Worm (Caenorhabditis elegans) whole organism, L1 larva: ENCODE data around the gene F10C2.5.

ENCODE experiments used
- C16A3.4 ChIP-seq: fragments of 150-350 bp; optimal IDR thresholded peaks from 2 replicates; lab custom pipeline; 2014; ENCODE audit warnings: missing biosample characterization, missing genetic modification characterization
- C34B4.2 ChIP-seq: sonication (generic microtip); optimal IDR thresholded peaks from 2 replicates; lab custom pipeline; 2017; ENCODE audit warnings: mild to moderate bottlenecking, missing genetic modification characterization, missing compliant biosample characterization
- blmp-1 ChIP-seq: fragments of 150-350 bp; optimal IDR thresholded peaks from 2 replicates; lab custom pipeline; 2014; ENCODE audit warnings: missing biosample characterization, missing genetic modification characterization
- ceh-63 ChIP-seq: fragments of 200-800 bp; sonication (Bioruptor generic); optimal IDR thresholded peaks from 2 replicates; lab custom pipeline; 2018; ENCODE audit warnings: mild to moderate bottlenecking, missing genetic modification characterization, missing compliant biosample characterization
- ceh-88 ChIP-seq: fragments of 200-800 bp; sonication (Bioruptor generic); IDR thresholded peaks from 2 replicates; pipeline ENCODE4 v1.3.6; 2022; ENCODE audit warnings: missing genetic modification characterization, missing compliant biosample characterization
- ces-1 ChIP-seq: fragments of 150-350 bp; optimal IDR thresholded peaks from 2 replicates; lab custom pipeline; 2014; ENCODE audit warnings: missing biosample characterization, missing genetic modification reagents, missing genetic modification characterization
- dpl-1 ChIP-seq, 3 experiments: fragments of 150-350 bp in 2 of 3; sonication (generic microtip) in 1 of 3; optimal IDR thresholded peaks; 2 replicates each; lab custom pipeline; 2014 to 2017; ENCODE audit warnings: missing biosample characterization in 3 of 3, missing genetic modification characterization in 3 of 3, missing genetic modification reagents in 3 of 3
- efl-1 ChIP-seq, 4 experiments: fragments of 150-350 bp; optimal IDR thresholded peaks in 3 of 4; peaks in 1 of 4; 1 replicate in 1 of 4; 2 replicates in 3 of 4; lab custom pipeline; 2014; ENCODE audit warnings: missing biosample characterization in 2 of 4, missing genetic modification characterization in 2 of 4, missing genetic modification reagents in 2 of 4
- elt-2 ChIP-seq: sonication (generic microtip); optimal IDR thresholded peaks from 2 replicates; lab custom pipeline; 2016; ENCODE audit warnings: missing genetic modification characterization, mild to moderate bottlenecking, inconsistent platforms, missing compliant biosample characterization, missing genetic modification reagents
- elt-3 ChIP-seq, 6 experiments: fragments of 150-350 bp in 1 of 6; sonication (generic microtip); optimal IDR thresholded peaks; 2 replicates each; lab custom pipeline; 2017 to 2018; ENCODE audit warnings: missing biosample characterization in 6 of 6, missing genetic modification characterization in 6 of 6, inconsistent platforms in 1 of 6
- fos-1 ChIP-seq: fragments of 150-350 bp; optimal IDR thresholded peaks from 2 replicates; lab custom pipeline; 2014; ENCODE audit warnings: missing biosample characterization, missing genetic modification characterization
- irx-1 ChIP-seq: sonication (generic microtip); optimal IDR thresholded peaks from 2 replicates; lab custom pipeline; 2016; ENCODE audit warnings: missing genetic modification characterization, missing compliant biosample characterization
- isw-1 ChIP-seq: fragments of 200-800 bp; sonication (Bioruptor generic); IDR thresholded peaks from 2 replicates; pipeline ENCODE4 v1.3.6; 2022; ENCODE audit warnings: missing genetic modification characterization, missing compliant biosample characterization
- jun-1 ChIP-seq: fragments of 150-350 bp; optimal IDR thresholded peaks from 2 replicates; lab custom pipeline; 2014; ENCODE audit warnings: missing biosample characterization, missing genetic modification reagents, missing genetic modification characterization
- lin-14 ChIP-seq: fragments of 200-800 bp; sonication (Bioruptor generic); optimal IDR thresholded peaks from 2 replicates; lab custom pipeline; 2018; ENCODE audit warnings: mild to moderate bottlenecking, missing genetic modification characterization, moderate library complexity, missing compliant biosample characterization
- lin-35 ChIP-seq, 2 experiments: fragments of 150-350 bp; optimal IDR thresholded peaks; 2 replicates each; lab custom pipeline; 2014; ENCODE audit warnings: missing biosample characterization in 2 of 2, missing genetic modification characterization in 2 of 2, missing genetic modification reagents in 2 of 2
- lsy-2 ChIP-seq, 2 experiments: fragments of 150-350 bp; optimal IDR thresholded peaks; 2 replicates each; lab custom pipeline; 2014; ENCODE audit warnings: missing biosample characterization in 2 of 2, missing genetic modification characterization in 2 of 2
- mab-9 ChIP-seq: fragments of 200-800 bp; sonication (Bioruptor generic); IDR thresholded peaks from 2 replicates; pipeline ENCODE4 v1.3.6; 2022; ENCODE audit warnings: missing genetic modification reagents, missing genetic modification characterization, missing compliant biosample characterization
- mdl-1 ChIP-seq, 2 experiments: fragments of 150-350 bp; optimal IDR thresholded peaks; 2 replicates each; lab custom pipeline; 2014 to 2017; ENCODE audit warnings: missing biosample characterization in 2 of 2, missing genetic modification characterization in 2 of 2, inconsistent platforms in 1 of 2
- mep-1 ChIP-seq: fragments of 150-350 bp; optimal IDR thresholded peaks from 2 replicates; lab custom pipeline; 2014; ENCODE audit warnings: missing biosample characterization, missing genetic modification characterization
- nhr-19 ChIP-seq: fragments of 200-800 bp; sonication (Bioruptor generic); conservative IDR thresholded peaks from 2 replicates; pipeline ENCODE4 v1.3.6; 2022; ENCODE audit warnings: missing genetic modification characterization, missing compliant biosample characterization
- nhr-20 ChIP-seq: sonication (generic microtip); optimal IDR thresholded peaks from 2 replicates; lab custom pipeline; 2016; ENCODE audit warnings: mild to moderate bottlenecking, missing genetic modification characterization, missing compliant biosample characterization
- nhr-71 ChIP-seq: sonication (generic microtip); optimal IDR thresholded peaks from 2 replicates; lab custom pipeline; 2016; ENCODE audit warnings: mild to moderate bottlenecking, missing genetic modification characterization, moderate library complexity, missing compliant biosample characterization
- nhr-85 ChIP-seq: sonication (generic microtip); peaks from one replicate; lab custom pipeline; 2016; ENCODE audit warnings: missing genetic modification characterization, inconsistent platforms, missing compliant biosample characterization
- pag-3 ChIP-seq: sonication (generic microtip); optimal IDR thresholded peaks from 2 replicates; lab custom pipeline; 2017; ENCODE audit warnings: missing genetic modification characterization, mild to moderate bottlenecking, missing compliant biosample characterization, antibody characterized with exemption, borderline replicate concordance; ENCODE audit not compliant: insufficient read depth
- skn-1 ChIP-seq: fragments of 150-350 bp; optimal IDR thresholded peaks from 2 replicates; lab custom pipeline; 2014; ENCODE audit warnings: missing biosample characterization, missing genetic modification characterization
- snu-23 ChIP-seq: sonication (generic microtip); optimal IDR thresholded peaks from 2 replicates; lab custom pipeline; 2016; ENCODE audit warnings: missing genetic modification characterization, missing compliant biosample characterization
- unc-130 ChIP-seq: fragments of 150-350 bp; optimal IDR thresholded peaks from 2 replicates; lab custom pipeline; 2017; ENCODE audit warnings: missing biosample characterization, missing genetic modification characterization, inconsistent platforms
- unc-86 ChIP-seq: sonication (generic microtip); optimal IDR thresholded peaks from 2 replicates; lab custom pipeline; 2016; ENCODE audit warnings: missing genetic modification characterization, missing compliant biosample characterization
- vab-15 ChIP-seq: sonication (generic microtip); optimal IDR thresholded peaks from 2 replicates; lab custom pipeline; 2017; ENCODE audit warnings: missing genotype, mild to moderate bottlenecking, missing genetic modification characterization, missing compliant biosample characterization
- zag-1 ChIP-seq: fragments of 150-350 bp; optimal IDR thresholded peaks from 2 replicates; lab custom pipeline; 2014; ENCODE audit warnings: missing biosample characterization, missing genetic modification characterization
- zip-4 ChIP-seq: fragments of 200-800 bp; sonication (Bioruptor generic); optimal IDR thresholded peaks from 2 replicates; lab custom pipeline; 2018; ENCODE audit warnings: mild to moderate bottlenecking, missing genetic modification characterization, moderate library complexity, missing compliant biosample characterization

Gene F10C2.5

DNA sequence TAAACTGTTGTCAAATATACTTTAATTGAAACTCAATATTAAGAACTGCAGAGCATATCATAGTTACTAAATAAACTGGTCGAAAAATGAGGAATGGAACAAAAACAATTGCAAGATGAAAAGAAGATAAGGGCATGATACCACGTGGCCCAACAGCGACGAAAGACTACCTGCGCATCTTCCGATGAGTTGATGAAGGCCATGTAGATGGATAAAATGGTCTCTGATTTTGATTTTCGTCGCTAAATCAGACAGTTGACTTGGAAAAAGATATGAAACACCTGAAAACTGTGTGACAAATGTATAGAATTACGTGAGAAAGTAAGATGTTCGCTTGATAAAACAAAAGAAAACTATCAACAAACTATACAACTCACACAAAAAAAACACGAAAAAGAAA, 26.3 kb downstream of the F10C2.5 start:
- TF ChIP-seq nhr-19 (GFP tag; lab: Robert Waterston, UW) (peak; percentile 17; the same call in 1 of the 2 replicates), zip-4 (no peak), lin-35 (GFP tag; optimal IDR thresholded peaks at IDR 0.05; lab: Kevin White, UChicago) (peak in 1 of 2 experiments; percentile 38), snu-23 (GFP tag; lab: Kevin White, UChicago) (peak; percentile 66), mdl-1 (tag; optimal IDR thresholded peaks at IDR 0.05; lab: Kevin White, UChicago) (peak in 1 of 2 experiments; percentile 79), elt-3 (tag; optimal IDR thresholded peaks at IDR 0.05; lab: Kevin White, UChicago) (peak in 4 of 6 experiments; percentile 41 to 93 (median 89)), pag-3 (tag; lab: Kevin White, UChicago) (no peak), unc-86 (tag; lab: Kevin White, UChicago) (no peak), dpl-1 (GFP tag; optimal IDR thresholded peaks at IDR 0.05; lab: Kevin White, UChicago) (no peak), nhr-20 (tag; lab: Kevin White, UChicago) (peak; percentile 79), blmp-1 (peak; percentile 72), nhr-71 (peak; percentile 59), ces-1 (GFP tag; lab: Kevin White, UChicago) (no peak), C16A3.4 (tag; lab: Kevin White, UChicago) (peak; percentile 16), jun-1 (no peak), unc-130 (tag; lab: Kevin White, UChicago) (peak; percentile 35), efl-1 (optimal IDR thresholded peaks at IDR 0.05; lab: Kevin White, UChicago) (no peak), efl-1 (GFP tag; optimal IDR thresholded peaks at IDR 0.05 in 1 of 2; lab: Kevin White, UChicago) (no peak), nhr-85 (tag; lab: Kevin White, UChicago) (peak; percentile 94), lin-14 (GFP tag; lab: Kevin White, UChicago) (peak; percentile 81), mep-1 (tag; lab: Kevin White, UChicago) (peak; percentile 46), ceh-88 (no peak)

DNA sequence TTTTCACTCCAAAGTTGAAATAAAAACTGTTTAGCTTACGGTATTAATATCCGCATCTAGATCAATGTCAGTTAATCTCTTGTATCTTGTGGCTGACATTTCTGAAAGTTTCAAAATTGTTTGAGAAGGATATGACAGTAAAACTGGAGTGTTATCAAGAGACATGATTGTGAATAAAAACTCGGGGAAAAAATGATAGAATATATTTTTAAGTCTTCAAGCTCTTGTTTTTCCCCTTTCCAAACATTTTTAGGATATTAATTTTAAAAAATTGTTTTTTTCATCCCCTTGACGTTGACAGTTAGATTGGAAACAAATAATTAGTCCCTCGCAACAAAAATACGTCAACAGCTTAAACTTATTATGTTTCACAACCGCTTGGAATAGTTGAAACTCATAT, 29.7 kb downstream of the F10C2.5 start, which contains the start of gene R07B7.6:
Gene R07B7.6, minus strand, starts transcription at position 101 of the 400 bp plus-strand sequence.
- TF ChIP-seq isw-1: no peak
- TF ChIP-seq ceh-63 (GFP tag; lab: Kevin White, UChicago): no peak
- TF ChIP-seq lsy-2 (tag; optimal IDR thresholded peaks at IDR 0.05; lab: Kevin White, UChicago): no peak
- TF ChIP-seq mab-9 (GFP tag; lab: Robert Waterston, UW): no peak
- no peak for TF ChIP-seq vab-15
- TF ChIP-seq skn-1: no peak

DNA sequence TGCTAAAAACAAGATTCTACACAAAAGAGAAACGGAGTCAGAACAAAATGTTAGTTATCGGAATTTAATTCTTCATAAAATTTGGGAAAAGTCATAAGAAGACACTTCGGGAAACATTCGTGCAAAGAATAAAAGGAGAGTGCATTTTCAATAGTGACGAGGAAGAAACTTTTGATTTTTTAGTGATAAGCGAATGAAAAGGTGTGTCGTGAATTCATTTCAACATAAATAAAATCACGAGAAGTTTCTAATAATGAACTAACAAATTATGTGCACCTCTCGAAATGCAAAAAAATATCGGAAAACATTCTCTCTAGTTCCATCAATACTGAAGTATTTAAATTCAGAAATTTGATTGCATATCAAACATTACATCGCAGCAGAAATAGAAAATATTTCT, 30.8 kb downstream of the F10C2.5 start:
- no peak for TF ChIP-seq efl-1 (optimal IDR thresholded peaks at IDR 0.05; lab: Kevin White, UChicago)
- TF ChIP-seq efl-1 (GFP tag; optimal IDR thresholded peaks at IDR 0.05 in 1 of 2; lab: Kevin White, UChicago): peak in 1 of 2 experiments; percentile 45
- TF ChIP-seq elt-2 (tag; lab: Kevin White, UChicago): peak; percentile 29
- no peak for TF ChIP-seq irx-1 (tag; lab: Kevin White, UChicago)
- TF ChIP-seq, all 84 proteins: peak for 2

DNA sequence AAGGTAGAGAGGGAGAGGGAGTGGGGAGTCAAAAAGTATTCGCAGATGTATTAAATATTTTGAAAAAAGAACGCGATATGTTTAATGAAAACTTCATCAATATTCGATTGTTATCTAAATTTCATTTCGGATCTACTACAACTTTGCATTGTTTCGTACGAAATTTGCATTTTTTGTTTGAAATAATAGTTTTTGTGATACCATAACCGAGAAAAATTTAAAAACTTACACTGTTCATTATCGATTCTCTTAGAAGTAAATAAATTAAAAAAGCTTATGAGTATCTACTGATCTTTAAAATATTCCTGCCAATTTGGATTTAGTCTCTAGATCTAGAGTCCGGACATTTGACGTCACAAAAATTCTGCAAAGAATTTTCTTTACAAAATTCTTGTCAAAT, 35.0 kb downstream of the F10C2.5 start, which contains the start of gene R07B7.9:
Gene R07B7.9, minus strand, starts transcription at position 101 of the 400 bp plus-strand sequence.
- TF ChIP-seq irx-1 (tag; lab: Kevin White, UChicago) (no peak), zag-1 (tag; lab: Kevin White, UChicago) (no peak), C34B4.2 (no peak)

DNA sequence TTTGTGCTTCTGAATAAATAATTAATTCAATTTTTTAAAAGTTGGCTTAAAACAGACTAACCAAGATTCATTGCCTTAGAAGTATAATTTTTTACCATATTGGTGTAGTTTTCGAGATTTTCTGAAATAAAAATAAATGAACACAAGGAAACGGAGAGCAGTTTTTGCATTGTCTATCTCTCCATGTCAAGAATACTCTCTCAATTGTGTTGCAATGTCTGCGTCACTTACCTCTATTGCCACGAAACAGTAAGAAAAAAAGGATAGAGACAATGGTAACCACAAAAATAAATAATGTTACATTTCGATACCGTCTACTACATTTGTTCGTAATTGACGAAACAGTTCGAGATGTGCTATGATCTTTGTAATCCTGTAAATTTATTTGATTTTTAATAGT, 37.7 kb downstream of the F10C2.5 start, which contains the start of gene R07B7.10:
Gene R07B7.10, plus strand, starts transcription at position 285 of the 400 bp plus-strand sequence.
- TF ChIP-seq fos-1 (tag; lab: Kevin White, UChicago) (no peak), efl-1 (optimal IDR thresholded peaks at IDR 0.05; lab: Kevin White, UChicago) (peak; percentile 22 to 52), efl-1 (GFP tag; optimal IDR thresholded peaks at IDR 0.05 in 1 of 2; lab: Kevin White, UChicago) (peak in 1 of 2 experiments; percentile 50), lin-14 (GFP tag; lab: Kevin White, UChicago) (peak; percentile 7)
